Fruit fly (Drosophila melanogaster) whole organism: ENCODE data around the gene CG3517.

Experiments
- CG8478 ChIP-seq: fragments of >200 bp; optimal IDR thresholded peaks from 2 replicates; lab custom pipeline; 2018; ENCODE audit warnings: inconsistent platforms
- Dll ChIP-seq: fragments of >200 bp; optimal IDR thresholded peaks from 2 replicates; lab custom pipeline; 2017
- EcR ChIP-seq, 2 experiments: fragments of >200 bp; optimal IDR thresholded peaks; 2 replicates each; lab custom pipeline; 2017; ENCODE audit warnings: missing biosample characterization in 2 of 2, missing genetic modification characterization in 2 of 2, missing genetic modification reagents in 2 of 2
- pan ChIP-seq: fragments of >200 bp; optimal IDR thresholded peaks from 2 replicates; lab custom pipeline; 2017
- psq ChIP-seq: fragments of >200 bp; optimal IDR thresholded peaks from 2 replicates; lab custom pipeline; 2017
- usp ChIP-seq: fragments of >200 bp; optimal IDR thresholded peaks from 2 replicates; lab custom pipeline; 2017; ENCODE audit warnings: missing biosample characterization, missing genetic modification characterization, mixed read lengths

The CG3517 gene

dm6 chr3R:19411371-19411770, 13.6 kb downstream of the CG3517 start:
- TF ChIP-seq EcR (GFP tag; optimal IDR thresholded peaks at IDR 0.05; lab: Kevin White, UChicago), result no peak
- TF ChIP-seq Dll (lab: Kevin White, UChicago), result no peak
- TF ChIP-seq psq (lab: Kevin White, UChicago), result no peak
- no peak for TF ChIP-seq CG8478 (lab: Kevin White, UChicago)
- TF ChIP-seq pan (lab: Kevin White, UChicago), result no peak
- TF ChIP-seq usp, result no peak

DNA sequence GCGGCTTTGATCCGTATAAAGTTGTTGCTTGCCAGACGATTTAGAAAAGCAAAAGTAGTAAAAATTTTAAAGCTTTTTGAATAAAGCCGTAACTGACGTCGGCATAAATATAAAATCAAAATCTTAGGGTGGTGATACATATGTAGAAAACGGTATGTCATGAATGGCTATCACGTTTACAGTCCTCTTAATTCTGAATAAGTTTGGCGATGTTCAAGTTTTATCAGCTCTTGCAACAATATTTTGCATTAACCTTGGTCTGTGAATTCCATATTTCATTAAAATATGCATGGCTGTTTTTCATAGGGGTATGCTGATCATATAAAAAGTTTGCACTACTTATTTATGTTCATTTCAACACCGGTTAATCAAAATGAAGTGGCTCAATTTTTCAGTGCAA, 16.4 kb downstream of the CG3517 start, which contains the start of gene CG11626:
Gene CG11626, plus strand, starts transcription at position 301 of the 400 bp plus-strand sequence.
- TF ChIP-seq psq (lab: Kevin White, UChicago), result no peak
- no peak for TF ChIP-seq EcR (GFP tag; optimal IDR thresholded peaks at IDR 0.05; lab: Kevin White, UChicago)
- TF ChIP-seq CG8478 (lab: Kevin White, UChicago), result no peak
- TF ChIP-seq usp, result no peak
- TF ChIP-seq Dll (lab: Kevin White, UChicago), result no peak
- TF ChIP-seq pan (lab: Kevin White, UChicago), result no peak

DNA sequence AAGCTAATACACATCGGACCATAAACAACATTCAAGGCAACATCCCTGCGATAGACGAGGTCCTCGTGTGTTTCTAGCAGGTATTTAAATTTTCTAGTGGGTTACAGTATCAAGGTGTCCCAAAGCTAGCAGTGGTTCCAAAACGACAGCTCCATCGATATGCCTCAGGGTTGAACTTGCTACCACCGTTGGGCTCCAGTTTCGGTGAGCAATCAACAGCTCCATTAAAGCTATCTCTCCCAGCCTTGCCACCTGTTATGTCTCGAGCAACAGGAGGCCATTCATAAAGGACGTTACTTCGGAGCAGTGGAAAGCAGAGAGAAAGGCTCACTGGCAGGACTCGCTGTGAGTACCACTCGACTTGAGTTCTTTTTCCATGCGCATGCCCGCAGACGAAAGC, 18.1 kb downstream of the CG3517 start:
- TF ChIP-seq pan (lab: Kevin White, UChicago) (no peak), EcR (GFP tag; optimal IDR thresholded peaks at IDR 0.05; lab: Kevin White, UChicago) (no peak), CG8478 (lab: Kevin White, UChicago) (no peak), psq (lab: Kevin White, UChicago) (no peak), usp (no peak), Dll (lab: Kevin White, UChicago) (no peak)

dm6 chr3R:19404296-19404695, 20.7 kb downstream of the CG3517 start:
- no peak for TF ChIP-seq pan (lab: Kevin White, UChicago)
- TF ChIP-seq CG8478 (lab: Kevin White, UChicago), result no peak
- TF ChIP-seq EcR (GFP tag; optimal IDR thresholded peaks at IDR 0.05; lab: Kevin White, UChicago), result no peak
- TF ChIP-seq Dll (lab: Kevin White, UChicago), result no peak
- TF ChIP-seq psq (lab: Kevin White, UChicago), result no peak
- TF ChIP-seq usp, result no peak

DNA sequence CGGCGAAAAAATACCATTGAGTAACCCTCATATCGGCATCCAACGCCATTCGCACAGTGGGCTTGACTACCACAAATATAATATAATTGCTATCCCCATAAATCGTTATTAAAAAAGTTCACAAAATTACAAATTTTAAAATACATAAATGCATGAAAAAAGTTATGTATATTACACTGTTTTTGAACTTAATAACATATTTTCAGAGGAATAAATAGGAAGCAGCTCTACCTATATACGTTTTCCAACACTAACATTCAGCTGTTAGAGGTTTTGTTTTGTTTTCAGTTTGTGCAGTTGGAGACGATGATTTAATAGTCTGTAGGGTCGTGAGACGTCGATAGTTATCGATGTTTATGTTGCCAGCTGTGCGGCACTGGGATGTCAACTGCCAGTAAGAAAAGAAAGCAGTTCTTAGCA, 21.9 kb downstream of the CG3517 start, which contains the start of the genes Ino80 and Aptx:
Gene Ino80, minus strand, starts transcription at position 58 of the 420 bp plus-strand sequence.
Gene Aptx, plus strand, starts transcription at position 360 of the 420 bp plus-strand sequence.
- TF ChIP-seq usp (no peak), Dll (lab: Kevin White, UChicago) (no peak), CG8478 (lab: Kevin White, UChicago) (no peak), psq (lab: Kevin White, UChicago) (no peak), EcR (GFP tag; optimal IDR thresholded peaks at IDR 0.05; lab: Kevin White, UChicago) (no peak), pan (lab: Kevin White, UChicago) (no peak)

dm6 chr3R:19398467-19398866, 26.5 kb downstream of the CG3517 start, which contains the start of gene CG31244:
TSS of gene CG31244 (minus strand) at chr3R:19398567.
- TF ChIP-seq EcR (GFP tag; optimal IDR thresholded peaks at IDR 0.05; lab: Kevin White, UChicago) (no peak), CG8478 (lab: Kevin White, UChicago) (no peak), psq (lab: Kevin White, UChicago) (no peak), usp (no peak), Dll (lab: Kevin White, UChicago) (no peak), pan (lab: Kevin White, UChicago) (no peak)

dm6 chr3R:19393060-19393459, 31.9 kb downstream of the CG3517 start, which contains the start of gene CG3739:
TSS of gene CG3739 (plus strand) at chr3R:19393360.
- TF ChIP-seq EcR (GFP tag; optimal IDR thresholded peaks at IDR 0.05; lab: Kevin White, UChicago), result no peak
- TF ChIP-seq Dll (lab: Kevin White, UChicago), result no peak
- TF ChIP-seq pan (lab: Kevin White, UChicago), result no peak
- no peak for TF ChIP-seq psq (lab: Kevin White, UChicago)
- no peak for TF ChIP-seq usp
- no peak for TF ChIP-seq CG8478 (lab: Kevin White, UChicago)

DNA sequence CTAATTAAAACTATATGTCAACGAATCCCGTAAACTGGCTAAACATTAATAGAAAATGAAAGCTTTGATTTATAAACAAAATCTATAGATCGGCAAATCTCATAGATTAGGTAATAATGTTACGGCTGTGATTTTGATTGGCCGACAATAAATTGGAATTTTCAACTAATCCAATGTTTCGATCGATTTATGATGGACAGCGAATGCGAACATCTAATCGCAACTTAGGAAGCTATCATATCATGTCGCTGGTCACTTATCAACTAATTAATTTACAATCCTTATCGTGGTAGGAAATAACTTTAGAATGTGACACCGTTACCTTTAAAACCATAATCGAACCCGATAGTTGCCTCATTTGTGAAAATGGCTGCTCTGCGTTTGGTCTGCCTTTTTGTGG, 35.1 kb downstream of the CG3517 start, which contains the start of gene CG18493:
Gene CG18493, plus strand, starts transcription at position 352 of the 400 bp plus-strand sequence.
- TF ChIP-seq Dll (lab: Kevin White, UChicago) (no peak), pan (lab: Kevin White, UChicago) (no peak), EcR (GFP tag; optimal IDR thresholded peaks at IDR 0.05; lab: Kevin White, UChicago) (no peak), usp (no peak), psq (lab: Kevin White, UChicago) (no peak), CG8478 (lab: Kevin White, UChicago) (no peak)

DNA sequence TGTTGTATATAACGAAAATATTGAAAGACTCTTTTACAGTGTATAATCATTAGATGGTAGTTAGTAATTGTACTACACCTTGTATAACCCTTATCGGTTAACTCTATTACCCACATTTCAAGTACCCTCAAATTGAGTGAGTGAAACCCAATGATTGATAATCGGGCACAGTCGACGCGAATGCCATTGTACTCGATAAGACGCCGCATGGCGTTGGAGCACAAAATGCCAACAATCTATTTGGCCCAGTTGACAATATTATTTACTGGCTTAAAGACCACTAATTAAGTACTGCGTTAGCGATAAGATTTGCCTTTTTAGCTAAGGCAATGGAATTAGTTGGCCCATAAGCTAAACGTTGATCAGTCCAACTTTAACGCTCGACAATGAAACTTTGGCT, 37.4 kb downstream of the CG3517 start, which contains the start of gene CG3734:
Gene CG3734, plus strand, starts transcription at position 254 of the 400 bp plus-strand sequence.
- TF ChIP-seq EcR (GFP tag; optimal IDR thresholded peaks at IDR 0.05; lab: Kevin White, UChicago), result no peak
- TF ChIP-seq pan (lab: Kevin White, UChicago), result no peak
- no peak for TF ChIP-seq Dll (lab: Kevin White, UChicago)
- no peak for TF ChIP-seq CG8478 (lab: Kevin White, UChicago)
- TF ChIP-seq usp, result no peak
- TF ChIP-seq psq (lab: Kevin White, UChicago), result no peak

DNA sequence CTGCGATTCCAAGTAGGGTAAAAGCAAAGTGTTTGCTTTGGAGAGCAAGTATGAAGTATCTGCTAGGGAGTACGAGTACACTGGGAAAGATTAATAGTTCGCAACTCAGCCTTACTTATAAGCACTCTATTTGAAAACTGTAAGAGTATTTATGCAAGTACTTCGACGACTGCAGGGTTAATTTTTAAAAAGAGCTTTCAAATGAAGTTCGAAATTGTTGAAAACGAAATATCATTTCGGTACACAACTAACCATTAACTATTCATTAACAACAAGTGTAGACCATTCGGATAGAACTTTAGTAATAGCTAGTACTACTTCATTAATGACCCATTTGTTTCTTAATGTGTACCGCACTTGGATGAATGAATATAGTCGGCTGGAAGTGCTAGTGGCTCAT, 41.7 kb downstream of the CG3517 start:
- TF ChIP-seq psq (lab: Kevin White, UChicago) (no peak), usp (no peak), Dll (lab: Kevin White, UChicago) (no peak), EcR (GFP tag; optimal IDR thresholded peaks at IDR 0.05; lab: Kevin White, UChicago) (no peak), pan (lab: Kevin White, UChicago) (no peak), CG8478 (lab: Kevin White, UChicago) (no peak)

- TF ChIP-seq CG8478 (lab: Kevin White, UChicago), result no peak
- TF ChIP-seq usp, result no peak
- no peak for TF ChIP-seq Dll (lab: Kevin White, UChicago)
- no peak for TF ChIP-seq EcR (GFP tag; optimal IDR thresholded peaks at IDR 0.05; lab: Kevin White, UChicago)
- no peak for TF ChIP-seq pan (lab: Kevin White, UChicago)
Measured at dm6 chr3R:19377125-19377524, 47.9 kb downstream of the CG3517 start, which contains the start of gene CG31245. TSS of gene CG31245 (minus strand) at chr3R:19377225.

dm6 chr3R:19375923-19376322, 49.1 kb downstream of the CG3517 start, which contains the start of gene CG31404:
TSS of gene CG31404 (minus strand) at chr3R:19376023.
- TF ChIP-seq usp (no peak), Dll (lab: Kevin White, UChicago) (no peak), pan (lab: Kevin White, UChicago) (no peak), EcR (GFP tag; optimal IDR thresholded peaks at IDR 0.05; lab: Kevin White, UChicago) (no peak), psq (lab: Kevin White, UChicago) (no peak), CG8478 (lab: Kevin White, UChicago) (no peak)
